Worm (Caenorhabditis elegans): Measurements from ENCODE around the gene B0218.7.

DNA sequence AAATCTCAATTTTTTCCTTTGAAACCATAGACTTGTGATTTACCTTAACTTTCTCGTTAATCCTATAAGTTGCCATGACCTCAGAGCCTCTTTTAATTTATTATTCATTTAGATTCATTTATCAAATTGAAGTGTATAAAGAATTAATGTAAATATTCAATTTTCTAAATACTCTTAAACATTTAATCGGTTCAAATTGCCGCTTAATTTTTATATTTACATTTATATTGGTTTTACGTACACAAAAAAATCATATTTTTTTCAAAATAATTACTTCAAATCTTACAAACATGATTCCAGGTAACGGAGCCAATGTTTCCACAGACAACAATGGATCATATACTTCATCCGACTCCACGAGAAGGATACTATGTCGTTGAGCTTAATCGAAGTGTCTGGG lies 17.4 kb downstream of the B0218.7 start, which contains the start of gene pmk-1:
- TF ChIP-seq hlh-17 (GFP tag; optimal IDR thresholded peaks at IDR 0.05; ENCODE audit: borderline replicate concordance) (no peak), nhr-85 (tag) (no peak), nhr-11 (tag; optimal IDR thresholded peaks at IDR 0.05) (no peak), rnt-1 (tag; optimal IDR thresholded peaks at IDR 0.05) (no peak), lin-39 (tag; optimal IDR thresholded peaks at IDR 0.05) (no peak), unc-62 (GFP tag; optimal IDR thresholded peaks at IDR 0.05) (no peak), elt-2 (tag; optimal IDR thresholded peaks at IDR 0.05) (no peak)
